Worm (Caenorhabditis elegans) whole organism, L3 larva: ENCODE data around the gene strm-1.

Source experiments
- R02D3.7 ChIP-seq: fragments of 150-350 bp; optimal IDR thresholded peaks from 2 replicates; lab custom pipeline; 2014; ENCODE audit warnings: missing biosample characterization, missing genetic modification characterization
- ZK546.5 ChIP-seq: sonication (generic microtip); optimal IDR thresholded peaks from 2 replicates; lab custom pipeline; 2017; ENCODE audit warnings: missing biosample characterization, missing genetic modification characterization
- aly-2 ChIP-seq: fragments of 150-350 bp; optimal IDR thresholded peaks from 2 replicates; lab custom pipeline; 2014; ENCODE audit warnings: missing biosample characterization, missing genetic modification characterization
- ama-1 ChIP-seq: fragments of 150-350 bp; optimal IDR thresholded peaks from 2 replicates; lab custom pipeline; 2018
- ceh-16 ChIP-seq: sonication (generic microtip); optimal IDR thresholded peaks from 2 replicates; lab custom pipeline; 2017; ENCODE audit warnings: missing biosample characterization, missing genetic modification characterization
- ceh-28 ChIP-seq: fragments of 150-350 bp; optimal IDR thresholded peaks from 2 replicates; lab custom pipeline; 2014; ENCODE audit warnings: missing biosample characterization, missing genetic modification reagents, missing genetic modification characterization
- ceh-82 ChIP-seq: fragments of 150-350 bp; optimal IDR thresholded peaks from 2 replicates; lab custom pipeline; 2014; ENCODE audit warnings: missing biosample characterization, missing genetic modification characterization
- ceh-9 ChIP-seq: sonication (generic microtip); optimal IDR thresholded peaks from 2 replicates; lab custom pipeline; 2018; ENCODE audit warnings: missing biosample characterization, missing genetic modification characterization
- daf-12 ChIP-seq: fragments of 150-350 bp; optimal IDR thresholded peaks from 2 replicates; lab custom pipeline; 2014; ENCODE audit warnings: missing biosample characterization, missing genetic modification reagents, missing genetic modification characterization
- egl-27 ChIP-seq: sonication (generic microtip); optimal IDR thresholded peaks from 4 replicates; lab custom pipeline; 2017; ENCODE audit warnings: missing biosample characterization, missing genetic modification reagents, missing genetic modification characterization
- egl-5 ChIP-seq: fragments of 150-350 bp; optimal IDR thresholded peaks from 2 replicates; lab custom pipeline; 2017; ENCODE audit warnings: missing biosample characterization, missing genetic modification reagents, missing genetic modification characterization, inconsistent platforms
- elt-1 ChIP-seq: fragments of 150-350 bp; optimal IDR thresholded peaks from 2 replicates; lab custom pipeline; 2014; ENCODE audit warnings: missing biosample characterization, missing genetic modification characterization
- elt-2 ChIP-seq: sonication (generic microtip); optimal IDR thresholded peaks from 2 replicates; lab custom pipeline; 2016; ENCODE audit warnings: missing genetic modification reagents, mild to moderate bottlenecking, missing genetic modification characterization, missing compliant biosample characterization
- elt-3 ChIP-seq, 3 experiments: fragments of 150-350 bp in 1 of 3; sonication (generic microtip) in 2 of 3; optimal IDR thresholded peaks; 2 replicates in 2 of 3; 4 replicates in 1 of 3; lab custom pipeline; 2014 to 2017; ENCODE audit warnings: missing biosample characterization in 3 of 3, missing genetic modification characterization in 3 of 3
- eor-1 ChIP-seq, 2 experiments: fragments of 150-350 bp; optimal IDR thresholded peaks; 2 replicates each; lab custom pipeline; 2014 to 2018; ENCODE audit warnings: missing biosample characterization in 2 of 2, missing genetic modification characterization in 2 of 2
- fkh-10 ChIP-seq: sonication (generic microtip); optimal IDR thresholded peaks from 2 replicates; lab custom pipeline; 2017; ENCODE audit warnings: missing biosample characterization, missing genetic modification reagents, missing genetic modification characterization
- fkh-2 ChIP-seq: fragments of 150-350 bp; optimal IDR thresholded peaks from 2 replicates; lab custom pipeline; 2014; ENCODE audit warnings: missing biosample characterization, missing genetic modification reagents, missing genetic modification characterization
- fos-1 ChIP-seq: fragments of 150-350 bp; optimal IDR thresholded peaks from 2 replicates; lab custom pipeline; 2014; ENCODE audit warnings: missing biosample characterization, missing genetic modification characterization
- hmg-11 ChIP-seq: sonication (generic microtip); optimal IDR thresholded peaks from 2 replicates; lab custom pipeline; 2016; ENCODE audit warnings: missing genetic modification characterization, missing compliant biosample characterization
- jun-1 ChIP-seq: fragments of 150-350 bp; optimal IDR thresholded peaks from 2 replicates; lab custom pipeline; 2014; ENCODE audit warnings: missing biosample characterization, missing genetic modification reagents, missing genetic modification characterization
- lin-15B ChIP-seq: fragments of 150-350 bp; optimal IDR thresholded peaks from 2 replicates; lab custom pipeline; 2014; ENCODE audit warnings: missing biosample characterization, missing genetic modification characterization
- lin-39 ChIP-seq: fragments of 150-350 bp; optimal IDR thresholded peaks from 2 replicates; lab custom pipeline; 2018; ENCODE audit warnings: missing biosample characterization, missing genetic modification reagents, missing genetic modification characterization
- lsy-12 ChIP-seq: sonication (generic microtip); optimal IDR thresholded peaks from 2 replicates; lab custom pipeline; 2016; ENCODE audit warnings: mild to moderate bottlenecking, missing genetic modification characterization, missing compliant biosample characterization
- mdl-1 ChIP-seq: fragments of 150-350 bp; optimal IDR thresholded peaks from 2 replicates; lab custom pipeline; 2014; ENCODE audit warnings: missing biosample characterization, missing genetic modification characterization
- mml-1 ChIP-seq: fragments of 150-350 bp; sonication (generic microtip); optimal IDR thresholded peaks from 3 replicates; lab custom pipeline; 2014; ENCODE audit warnings: missing biosample characterization, missing genetic modification characterization
- nfya-1 ChIP-seq: sonication (generic microtip); optimal IDR thresholded peaks from 2 replicates; lab custom pipeline; 2017; ENCODE audit warnings: missing genetic modification characterization, mild to moderate bottlenecking, missing compliant biosample characterization, antibody characterized with exemption, moderate library complexity; ENCODE audit not compliant: insufficient read depth
- nhr-11 ChIP-seq: fragments of 150-350 bp; optimal IDR thresholded peaks from 2 replicates; lab custom pipeline; 2014; ENCODE audit warnings: missing biosample characterization, missing genetic modification characterization
- nhr-12 ChIP-seq: fragments of 150-350 bp; optimal IDR thresholded peaks from 2 replicates; lab custom pipeline; 2014; ENCODE audit warnings: missing biosample characterization, missing genetic modification characterization
- nhr-23 ChIP-seq: fragments of 150-350 bp; optimal IDR thresholded peaks from 2 replicates; lab custom pipeline; 2014; ENCODE audit warnings: missing biosample characterization, missing genetic modification reagents, missing genetic modification characterization
- nhr-237 ChIP-seq: fragments of 150-350 bp; optimal IDR thresholded peaks from 2 replicates; lab custom pipeline; 2014; ENCODE audit warnings: missing biosample characterization, missing genetic modification characterization
- nhr-25 ChIP-seq: sonication (generic microtip); optimal IDR thresholded peaks from 2 replicates; lab custom pipeline; 2017; ENCODE audit warnings: missing biosample characterization, missing genetic modification characterization
- nhr-28 ChIP-seq: fragments of 150-350 bp; optimal IDR thresholded peaks from 2 replicates; lab custom pipeline; 2014; ENCODE audit warnings: missing biosample characterization, missing genetic modification characterization
- nhr-43 ChIP-seq: sonication (generic microtip); optimal IDR thresholded peaks from 2 replicates; lab custom pipeline; 2016; ENCODE audit warnings: mild to moderate bottlenecking, missing genetic modification characterization, missing compliant biosample characterization; ENCODE audit not compliant: poor library complexity, severe bottlenecking
- nhr-67 ChIP-seq: fragments of 150-350 bp; optimal IDR thresholded peaks from 2 replicates; lab custom pipeline; 2014; ENCODE audit warnings: missing biosample characterization, missing genetic modification characterization
- nhr-76 ChIP-seq: fragments of 150-350 bp; sonication (generic microtip); optimal IDR thresholded peaks from 5 replicates; lab custom pipeline; 2014; ENCODE audit warnings: missing biosample characterization, missing genetic modification characterization
- nhr-77 ChIP-seq: fragments of 150-350 bp; optimal IDR thresholded peaks from 2 replicates; lab custom pipeline; 2014; ENCODE audit warnings: missing biosample characterization, missing genetic modification characterization
- pha-4 ChIP-seq: fragments of 150-350 bp; optimal IDR thresholded peaks from 2 replicates; lab custom pipeline; 2014; ENCODE audit warnings: missing biosample characterization, missing genetic modification reagents, missing genetic modification characterization
- pqm-1 ChIP-seq: fragments of 150-350 bp; optimal IDR thresholded peaks from 2 replicates; lab custom pipeline; 2017; ENCODE audit warnings: missing biosample characterization, missing genetic modification characterization, inconsistent platforms
- sea-2 ChIP-seq: fragments of 150-350 bp; sonication (generic microtip); optimal IDR thresholded peaks from 4 replicates; lab custom pipeline; 2014; ENCODE audit warnings: missing biosample characterization, missing genetic modification reagents, missing genetic modification characterization
- skn-1 ChIP-seq: fragments of 150-350 bp; optimal IDR thresholded peaks from 2 replicates; lab custom pipeline; 2014; ENCODE audit warnings: missing biosample characterization, missing genetic modification characterization
- snpc-4 ChIP-seq: fragments of 150-350 bp; optimal IDR thresholded peaks from 2 replicates; lab custom pipeline; 2014; ENCODE audit warnings: missing biosample characterization, missing genetic modification characterization
- tbx-2 ChIP-seq: sonication (generic microtip); optimal IDR thresholded peaks from 2 replicates; lab custom pipeline; 2016; ENCODE audit warnings: mild to moderate bottlenecking, missing genetic modification characterization, missing compliant biosample characterization
- unc-39 ChIP-seq: sonication (generic microtip); optimal IDR thresholded peaks from 4 replicates; lab custom pipeline; 2017; ENCODE audit warnings: missing biosample characterization, missing genetic modification characterization
- unc-62 ChIP-seq: fragments of 150-350 bp; sonication (generic microtip); optimal IDR thresholded peaks from 4 replicates; lab custom pipeline; 2014; ENCODE audit warnings: missing biosample characterization, missing genetic modification reagents, missing genetic modification characterization
- zag-1 ChIP-seq: fragments of 150-350 bp; optimal IDR thresholded peaks from 2 replicates; lab custom pipeline; 2014; ENCODE audit warnings: missing biosample characterization, missing genetic modification characterization
- ztf-11 ChIP-seq: fragments of 150-350 bp; optimal IDR thresholded peaks from 2 replicates; lab custom pipeline; 2014; ENCODE audit warnings: missing biosample characterization, missing genetic modification characterization
- ztf-4 ChIP-seq: fragments of 150-350 bp; optimal IDR thresholded peaks from 2 replicates; lab custom pipeline; 2014; ENCODE audit warnings: missing biosample characterization, missing genetic modification characterization

Gene strm-1

DNA sequence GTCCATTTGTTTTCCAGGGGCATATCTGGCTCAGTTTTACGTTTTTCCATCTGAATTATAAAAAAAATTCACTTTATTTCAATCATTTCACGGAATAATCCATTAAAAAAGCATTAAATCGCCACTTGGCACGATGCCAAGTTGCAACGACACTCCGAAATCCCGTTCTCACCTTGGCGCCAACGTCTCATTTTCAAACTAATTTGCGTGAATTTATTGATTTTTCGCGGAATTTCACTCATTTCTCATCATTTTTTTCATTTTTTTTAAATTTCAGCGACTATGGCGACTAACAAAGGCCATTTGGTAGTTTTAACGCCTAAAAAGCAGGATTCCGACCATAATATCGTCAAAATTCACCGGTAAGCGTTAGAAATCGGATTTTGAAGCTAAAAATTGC lies 26.0 kb upstream of the strm-1 start, which contains the start of gene H14E04.2:
Gene H14E04.2 (plus strand): TSS at position 276 of the 400 bp plus-strand sequence.
- TF ChIP-seq ama-1 (lab: Kevin White, UChicago) (no peak), aly-2 (tag; lab: Kevin White, UChicago) (no peak), mml-1 (tag; lab: Kevin White, UChicago) (no peak), egl-5 (tag; lab: Kevin White, UChicago) (peak; percentile 28), daf-12 (tag; lab: Kevin White, UChicago) (no peak), ceh-28 (peak; percentile 85), hmg-11 (tag; lab: Kevin White, UChicago) (peak; percentile 14), fkh-2 (tag; lab: Kevin White, UChicago) (no peak), nhr-237 (tag; lab: Kevin White, UChicago) (no peak), R02D3.7 (peak; percentile 41), nhr-23 (tag; lab: Kevin White, UChicago) (peak; percentile 88), unc-62 (GFP tag; lab: Kevin White, UChicago) (no peak), ztf-4 (no peak), nhr-43 (tag; lab: Kevin White, UChicago) (no peak), ztf-11 (no peak), tbx-2 (tag; lab: Kevin White, UChicago) (no peak), nhr-77 (tag; lab: Kevin White, UChicago) (no peak), pha-4 (tag; lab: Kevin White, UChicago) (peak; percentile 85), lin-39 (tag; lab: Kevin White, UChicago) (peak; percentile 37), mdl-1 (tag; lab: Kevin White, UChicago) (no peak), egl-27 (tag; lab: Kevin White, UChicago) (no peak), ceh-9 (tag; lab: Kevin White, UChicago) (no peak), nhr-67 (tag; lab: Kevin White, UChicago) (no peak), elt-3 (tag; optimal IDR thresholded peaks at IDR 0.05; lab: Kevin White, UChicago) (no peak), ceh-16 (tag; lab: Kevin White, UChicago) (no peak), ZK546.5 (tag; lab: Kevin White, UChicago) (no peak), nfya-1 (peak; percentile 80), lsy-12 (tag; lab: Kevin White, UChicago) (no peak), elt-1 (tag; lab: Kevin White, UChicago) (no peak), lin-15B (tag; lab: Kevin White, UChicago) (peak; percentile 81), elt-2 (tag; lab: Kevin White, UChicago) (no peak), nhr-11 (peak; percentile 4), sea-2 (GFP tag; lab: Kevin White, UChicago) (no peak), jun-1 (tag; lab: Kevin White, UChicago) (peak; percentile 24), ceh-82 (tag; lab: Kevin White, UChicago) (peak; percentile 11), nhr-76 (no peak), snpc-4 (peak; percentile 44), skn-1 (tag; lab: Kevin White, UChicago) (peak; percentile 31), pqm-1 (tag; lab: Kevin White, UChicago) (peak; percentile 17), nhr-28 (tag; lab: Kevin White, UChicago) (no peak), nhr-25 (peak; percentile 78), unc-39 (tag; lab: Kevin White, UChicago) (no peak), fkh-10 (GFP tag; lab: Kevin White, UChicago) (no peak), nhr-12 (tag; lab: Kevin White, UChicago) (no peak), zag-1 (tag; lab: Kevin White, UChicago) (no peak), fos-1 (tag; lab: Kevin White, UChicago) (no peak), eor-1 (tag; optimal IDR thresholded peaks at IDR 0.05; lab: Kevin White, UChicago) (no peak)
- TF ChIP-seq, all 47 proteins: peak for 16
